Worm (Caenorhabditis elegans) whole organism, late embryonic: ENCODE measurements around the gene C27H6.9.

ENCODE experiments used
- C38D4.7 ChIP-seq: fragments of 200-800 bp; sonication (Bioruptor generic); optimal IDR thresholded peaks from 2 replicates; lab custom pipeline; 2018; ENCODE audit warnings: mild to moderate bottlenecking, missing genetic modification characterization, moderate library complexity, missing compliant biosample characterization
- F13H6.1 ChIP-seq: sonication (generic microtip); optimal IDR thresholded peaks from 2 replicates; lab custom pipeline; 2016; ENCODE audit warnings: missing genetic modification characterization, missing compliant biosample characterization
- ceh-22 ChIP-seq: sonication (generic microtip); optimal IDR thresholded peaks from 2 replicates; lab custom pipeline; 2017; ENCODE audit warnings: missing biosample characterization, missing genetic modification characterization
- ceh-24 ChIP-seq: sonication (generic microtip); optimal IDR thresholded peaks from 2 replicates; lab custom pipeline; 2016; ENCODE audit warnings: mild to moderate bottlenecking, missing genetic modification characterization, missing compliant biosample characterization
- ceh-34 ChIP-seq: sonication (generic microtip); optimal IDR thresholded peaks from 2 replicates; lab custom pipeline; 2016; ENCODE audit warnings: mild to moderate bottlenecking, missing genetic modification characterization, missing compliant biosample characterization
- ceh-45 ChIP-seq: fragments of 200-800 bp; sonication (Bioruptor generic); IDR thresholded peaks from 2 replicates; pipeline ENCODE4 v1.3.6; 2022; ENCODE audit warnings: missing genetic modification reagents, missing genetic modification characterization, missing compliant biosample characterization
- ceh-48 ChIP-seq: sonication (generic microtip); optimal IDR thresholded peaks from 2 replicates; lab custom pipeline; 2016; ENCODE audit warnings: missing genetic modification characterization, inconsistent platforms, missing compliant biosample characterization
- dmd-4 ChIP-seq: sonication (generic microtip); optimal IDR thresholded peaks from 2 replicates; lab custom pipeline; 2016; ENCODE audit warnings: borderline replicate concordance, missing genetic modification characterization, missing compliant biosample characterization
- eyg-1 ChIP-seq: sonication (generic microtip); optimal IDR thresholded peaks from 2 replicates; lab custom pipeline; 2016; ENCODE audit warnings: missing genotype, missing genetic modification characterization, missing compliant biosample characterization
- fax-1 ChIP-seq: sonication (generic microtip); optimal IDR thresholded peaks from 2 replicates; lab custom pipeline; 2016; ENCODE audit warnings: missing genotype, missing genetic modification characterization, missing compliant biosample characterization
- fkh-6 ChIP-seq: sonication (generic microtip); optimal IDR thresholded peaks from 2 replicates; lab custom pipeline; 2016; ENCODE audit warnings: missing genetic modification characterization, missing compliant biosample characterization
- gmeb-2 ChIP-seq: sonication (generic microtip); optimal IDR thresholded peaks from 2 replicates; lab custom pipeline; 2016; ENCODE audit warnings: missing genetic modification characterization, inconsistent platforms, missing compliant biosample characterization
- hlh-13 ChIP-seq: fragments of 200-800 bp; sonication (Bioruptor generic); optimal IDR thresholded peaks from 2 replicates; lab custom pipeline; 2018; ENCODE audit warnings: mild to moderate bottlenecking, missing genetic modification characterization, missing compliant biosample characterization
- hlh-30 ChIP-seq: sonication (generic microtip); optimal IDR thresholded peaks from 2 replicates; lab custom pipeline; 2017; ENCODE audit warnings: antibody characterized with exemption, missing genetic modification characterization, missing compliant biosample characterization; ENCODE audit not compliant: insufficient read depth
- hlh-8 ChIP-seq: sonication (generic microtip); optimal IDR thresholded peaks from 2 replicates; lab custom pipeline; 2016; ENCODE audit warnings: missing genotype, missing genetic modification characterization, missing compliant biosample characterization
- lim-6 ChIP-seq: sonication (generic microtip); optimal IDR thresholded peaks from 2 replicates; lab custom pipeline; 2016; ENCODE audit warnings: missing genetic modification characterization, missing compliant biosample characterization
- lin-11 ChIP-seq: fragments of 200-800 bp; sonication (Bioruptor generic); optimal IDR thresholded peaks from 2 replicates; lab custom pipeline; 2018; ENCODE audit warnings: mild to moderate bottlenecking, missing genetic modification characterization, missing compliant biosample characterization
- madf-2 ChIP-seq: sonication (generic microtip); optimal IDR thresholded peaks from 2 replicates; lab custom pipeline; 2017; ENCODE audit warnings: missing genetic modification characterization, missing compliant biosample characterization
- mec-3 ChIP-seq: sonication (generic microtip); optimal IDR thresholded peaks from 2 replicates; lab custom pipeline; 2016; ENCODE audit warnings: borderline replicate concordance, missing genetic modification characterization, missing compliant biosample characterization
- nhr-11 ChIP-seq: fragments of 150-350 bp; optimal IDR thresholded peaks from 2 replicates; lab custom pipeline; 2014; ENCODE audit warnings: missing biosample characterization, missing genetic modification characterization
- nhr-232 ChIP-seq: sonication (generic microtip); optimal IDR thresholded peaks from 2 replicates; lab custom pipeline; 2016; ENCODE audit warnings: missing genetic modification characterization, missing compliant biosample characterization
- odd-2 ChIP-seq: sonication (generic microtip); optimal IDR thresholded peaks from 2 replicates; lab custom pipeline; 2017; ENCODE audit warnings: antibody characterized with exemption, mild to moderate bottlenecking, missing genetic modification characterization, missing compliant biosample characterization
- pag-3 ChIP-seq: sonication (generic microtip); optimal IDR thresholded peaks from 2 replicates; lab custom pipeline; 2016; ENCODE audit warnings: missing compliant biosample characterization, missing genetic modification characterization, borderline replicate concordance
- pat-9 ChIP-seq: fragments of 200-800 bp; sonication (Bioruptor generic); optimal IDR thresholded peaks from 2 replicates; lab custom pipeline; 2018; ENCODE audit warnings: mild to moderate bottlenecking, missing genetic modification characterization, moderate library complexity, missing compliant biosample characterization
- pha-4 ChIP-seq: fragments of 150-350 bp; optimal IDR thresholded peaks from 2 replicates; lab custom pipeline; 2018; ENCODE audit warnings: missing biosample characterization, missing genetic modification reagents, missing genetic modification characterization
- pqm-1 ChIP-seq: sonication (generic microtip); optimal IDR thresholded peaks from 2 replicates; lab custom pipeline; 2016; ENCODE audit warnings: missing genetic modification characterization, missing compliant biosample characterization
- pros-1 ChIP-seq: fragments of 150-350 bp; optimal IDR thresholded peaks from 2 replicates; lab custom pipeline; 2014; ENCODE audit warnings: missing biosample characterization, missing genetic modification reagents, missing genetic modification characterization
- rnt-1 ChIP-seq: sonication (generic microtip); optimal IDR thresholded peaks from 2 replicates; lab custom pipeline; 2016; ENCODE audit warnings: missing genetic modification characterization, missing compliant biosample characterization
- sdc-2 ChIP-seq: sonication (generic microtip); optimal IDR thresholded peaks from 2 replicates; lab custom pipeline; 2016; ENCODE audit warnings: missing genotype, missing genetic modification characterization, missing compliant biosample characterization
- sox-2 ChIP-seq: fragments of 200-800 bp; sonication (Bioruptor generic); IDR thresholded peaks from 2 replicates; pipeline ENCODE4 v1.3.6; 2022; ENCODE audit warnings: missing genetic modification reagents, missing genetic modification characterization, missing compliant biosample characterization
- syd-9 ChIP-seq: sonication (generic microtip); optimal IDR thresholded peaks from 2 replicates; lab custom pipeline; 2016; ENCODE audit warnings: mild to moderate bottlenecking, missing genetic modification characterization, moderate library complexity, missing compliant biosample characterization
- tbx-2 ChIP-seq: sonication (generic microtip); optimal IDR thresholded peaks from 2 replicates; lab custom pipeline; 2016; ENCODE audit warnings: missing genetic modification characterization, missing compliant biosample characterization
- unc-3 ChIP-seq, 2 experiments: fragments of 200-800 bp in 1 of 2; sonication (Bioruptor generic) in 1 of 2; sonication (generic microtip) in 1 of 2; conservative IDR thresholded peaks in 1 of 2; optimal IDR thresholded peaks in 1 of 2; 2 replicates each; pipeline versions ENCODE4 v1.3.6 to Lab custom; 2016 to 2022; ENCODE audit warnings: missing compliant biosample characterization in 2 of 2, missing genetic modification characterization in 2 of 2, missing genetic modification reagents in 1 of 2
- unc-42 ChIP-seq: sonication (generic microtip); optimal IDR thresholded peaks from 2 replicates; lab custom pipeline; 2016; ENCODE audit warnings: missing genotype, missing genetic modification characterization, missing compliant biosample characterization
- unc-86 ChIP-seq: sonication (generic microtip); optimal IDR thresholded peaks from 2 replicates; lab custom pipeline; 2016; ENCODE audit warnings: missing genetic modification characterization, missing compliant biosample characterization
- zip-5 ChIP-seq: sonication (generic microtip); optimal IDR thresholded peaks from 2 replicates; lab custom pipeline; 2016; ENCODE audit warnings: missing genetic modification characterization, missing compliant biosample characterization
- ztf-16 ChIP-seq: sonication (generic microtip); optimal IDR thresholded peaks from 2 replicates; lab custom pipeline; 2017; ENCODE audit warnings: missing genetic modification characterization, missing compliant biosample characterization

The C27H6.9 gene

ce11 chrV:9995791-9996190 is 13.1 kb downstream of the C27H6.9 start, which contains the start of gene K08H10.6:
K08H10.6 (minus strand) TSS chrV:9995891.
- no peak for TF ChIP-seq nhr-11 (tag; lab: Kevin White, UChicago)
- no peak for TF ChIP-seq lin-11 (tag; lab: Kevin White, UChicago)
- TF ChIP-seq hlh-30 (tag; lab: Kevin White, UChicago): no peak
- TF ChIP-seq F13H6.1: no peak
- no peak for TF ChIP-seq dmd-4 (tag; lab: Kevin White, UChicago)
- TF ChIP-seq unc-42: no peak
- no peak for TF ChIP-seq ceh-24 (tag; lab: Kevin White, UChicago)
- no peak for TF ChIP-seq fkh-6 (tag; lab: Kevin White, UChicago)
- no peak for TF ChIP-seq sdc-2
- TF ChIP-seq hlh-8 (tag; lab: Kevin White, UChicago): no peak
- TF ChIP-seq hlh-13 (GFP tag; lab: Kevin White, UChicago): no peak
- no peak for TF ChIP-seq fax-1 (tag; lab: Kevin White, UChicago)
- no peak for TF ChIP-seq ceh-34 (tag; lab: Kevin White, UChicago)
- TF ChIP-seq tbx-2: no peak
- no peak for TF ChIP-seq pha-4 (tag; lab: Kevin White, UChicago)
- TF ChIP-seq pqm-1 (tag; lab: Kevin White, UChicago): no peak
- TF ChIP-seq ztf-16 (tag; lab: Kevin White, UChicago): no peak
- no peak for TF ChIP-seq gmeb-2
- TF ChIP-seq syd-9 (tag; lab: Kevin White, UChicago): no peak
- TF ChIP-seq odd-2 (tag; lab: Kevin White, UChicago): no peak

DNA sequence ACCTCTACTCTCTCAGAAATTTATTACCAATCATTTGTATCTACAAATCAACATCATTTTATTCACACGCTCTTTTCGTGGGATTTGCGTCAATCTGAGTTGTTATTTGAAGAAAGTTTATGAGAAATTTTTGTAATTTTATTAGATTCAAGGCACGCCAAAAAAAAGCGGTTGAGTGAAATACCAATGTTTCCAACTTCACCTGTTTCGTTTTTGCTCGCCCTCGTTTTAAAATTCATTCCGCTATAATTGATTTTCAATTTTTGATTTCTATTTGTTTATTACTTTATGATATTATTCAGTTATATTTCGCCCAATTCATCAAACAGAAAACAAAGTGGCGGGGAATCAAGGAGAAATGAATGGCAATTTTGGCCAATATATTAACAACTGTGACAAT is 18.1 kb downstream of the C27H6.9 start, which contains the start of gene K08H10.10:
TSS of gene K08H10.10 (plus strand) at position 301 of the 400 bp plus-strand sequence.
- TF ChIP-seq mec-3 (tag; lab: Kevin White, UChicago) (no peak), ceh-24 (tag; lab: Kevin White, UChicago) (no peak), madf-2 (tag; lab: Kevin White, UChicago) (no peak), hlh-8 (tag; lab: Kevin White, UChicago) (no peak), pat-9 (tag; lab: Kevin White, UChicago) (no peak), ceh-34 (tag; lab: Kevin White, UChicago) (no peak), hlh-30 (tag; lab: Kevin White, UChicago) (no peak), ceh-48 (tag; lab: Kevin White, UChicago) (no peak), lim-6 (tag; lab: Kevin White, UChicago) (no peak), pros-1 (no peak), eyg-1 (tag; lab: Kevin White, UChicago) (no peak), C38D4.7 (GFP tag; lab: Kevin White, UChicago) (no peak), nhr-232 (tag; lab: Kevin White, UChicago) (no peak), fkh-6 (tag; lab: Kevin White, UChicago) (no peak), pqm-1 (tag; lab: Kevin White, UChicago) (no peak), ceh-22 (no peak), sdc-2 (no peak), pag-3 (tag; lab: Kevin White, UChicago) (no peak), ceh-45 (GFP tag; lab: Robert Waterston, UW) (no peak)

DNA sequence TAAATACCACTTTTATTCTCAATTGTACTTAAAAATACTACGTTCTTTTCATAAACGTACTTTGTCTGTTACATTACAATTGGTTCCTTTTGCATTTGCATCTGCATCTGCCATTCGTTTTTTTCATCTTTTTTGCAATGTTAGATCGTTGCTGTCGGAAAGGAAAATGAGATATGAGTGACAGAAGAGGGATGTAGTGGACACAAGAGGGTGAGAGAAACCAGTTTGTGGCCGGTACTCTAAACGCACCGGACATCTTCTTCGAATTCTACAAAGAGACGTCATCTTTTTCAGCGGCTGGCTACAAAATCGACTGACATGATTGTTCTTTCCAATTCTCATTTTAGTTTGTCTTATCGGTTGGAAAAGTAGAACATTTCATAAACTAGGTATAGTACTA is 20.1 kb downstream of the C27H6.9 start:
- TF ChIP-seq pag-3 (tag; lab: Kevin White, UChicago) (no peak), pqm-1 (tag; lab: Kevin White, UChicago) (no peak), hlh-13 (GFP tag; lab: Kevin White, UChicago) (no peak), zip-5 (no peak), rnt-1 (tag; lab: Kevin White, UChicago) (no peak), syd-9 (tag; lab: Kevin White, UChicago) (no peak), madf-2 (tag; lab: Kevin White, UChicago) (no peak), unc-3 (GFP tag; conservative IDR thresholded peaks at IDR 0.05; lab: Robert Waterston, UW) (no peak), unc-3 (tag; optimal IDR thresholded peaks at IDR 0.05; lab: Kevin White, UChicago) (no peak), tbx-2 (no peak), sox-2 (GFP tag; lab: Robert Waterston, UW) (no peak), unc-86 (no peak), gmeb-2 (no peak)
